Worm (Caenorhabditis elegans): ENCODE results near the gene F09E5.7.

DNA sequence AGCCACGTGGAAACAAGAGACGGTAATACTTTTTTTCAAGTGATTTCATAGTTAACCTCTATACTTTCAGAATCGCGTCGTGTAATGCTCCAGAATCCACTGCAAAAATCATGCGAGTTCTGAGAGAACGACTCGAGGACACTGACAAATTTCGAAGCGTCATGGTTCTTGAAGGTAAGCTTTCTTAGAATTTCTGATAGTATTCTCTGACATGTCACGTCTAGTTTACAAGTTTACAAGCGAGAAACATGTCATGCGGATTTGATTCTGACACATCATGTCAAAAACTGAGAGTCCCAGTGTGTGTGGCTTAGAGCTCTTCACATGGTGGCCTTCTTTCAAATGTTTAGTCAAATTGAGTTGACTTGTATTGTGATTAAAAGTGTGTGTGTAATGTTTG, 17.3 kb upstream of the F09E5.7 start:
- TF ChIP-seq snpc-1.1 (tag; optimal IDR thresholded peaks at IDR 0.05; ENCODE audit: insufficient read depth) (no peak), lin-54 (GFP tag; optimal IDR thresholded peaks at IDR 0.05) (no peak), mcd-1 (GFP tag; IDR thresholded peaks at IDR 0.05) (no peak), B0019.2 (GFP tag; conservative IDR thresholded peaks at IDR 0.05) (no peak), ama-1 (optimal IDR thresholded peaks at IDR 0.05) (no peak), ama-1 (GFP tag; optimal IDR thresholded peaks at IDR 0.05) (no peak), C06A6.2 (GFP tag; conservative IDR thresholded peaks at IDR 0.05) (no peak), ceh-91 (GFP tag; IDR thresholded peaks at IDR 0.05) (no peak), rpc-1 (optimal IDR thresholded peaks at IDR 0.05) (no peak), rpc-1 (tag; optimal IDR thresholded peaks at IDR 0.05) (no peak), bed-1 (GFP tag; IDR thresholded peaks at IDR 0.05) (no peak), T26A5.8 (tag; optimal IDR thresholded peaks at IDR 0.05) (no peak), attf-3 (GFP tag; conservative IDR thresholded peaks at IDR 0.05) (no peak), nhr-90 (tag; optimal IDR thresholded peaks at IDR 0.05) (no peak)
